Fruit fly (Drosophila melanogaster) whole organism, embryonic: ENCODE data around the gene UQCR-C2.

Experiments
- Abd-B ChIP-seq: fragments of 200-800 bp; sonication (Bioruptor generic); optimal IDR thresholded peaks from 2 replicates; lab custom pipeline; 2018; ENCODE audit warnings: missing biosample characterization, mild to moderate bottlenecking, missing genetic modification characterization, moderate library complexity
- CG10147 ChIP-seq: fragments of 200-800 bp; sonication (Bioruptor generic); optimal IDR thresholded peaks from 2 replicates; lab custom pipeline; 2019; ENCODE audit warnings: missing biosample characterization, mild to moderate bottlenecking, missing genetic modification characterization, moderate library complexity
- CG11398 ChIP-seq: fragments of 200-800 bp; sonication (Bioruptor generic); optimal IDR thresholded peaks from 2 replicates; lab custom pipeline; 2016; ENCODE audit warnings: missing biosample characterization, missing genetic modification characterization
- CG11504 ChIP-seq: fragments of 200-800 bp; sonication (Bioruptor generic); optimal IDR thresholded peaks from 3 replicates; lab custom pipeline; 2019; ENCODE audit warnings: missing biosample characterization, mild to moderate bottlenecking, missing genetic modification characterization, moderate library complexity
- CG12219 ChIP-seq: fragments of 200-800 bp; sonication (Bioruptor generic); optimal IDR thresholded peaks from 3 replicates; lab custom pipeline; 2018; ENCODE audit warnings: missing biosample characterization, mild to moderate bottlenecking, missing genetic modification characterization
- CG1233 ChIP-seq: fragments of 200-800 bp; sonication (Bioruptor generic); optimal IDR thresholded peaks from 4 replicates; lab custom pipeline; 2018; ENCODE audit warnings: missing biosample characterization, mild to moderate bottlenecking, missing genetic modification characterization
- CG12391 ChIP-seq: fragments of 200-800 bp; sonication (Bioruptor generic); optimal IDR thresholded peaks from 3 replicates; lab custom pipeline; 2018; ENCODE audit warnings: missing biosample characterization, mild to moderate bottlenecking, missing genetic modification characterization, moderate library complexity
- CG12769 ChIP-seq: fragments of 200-800 bp; sonication (Bioruptor generic); optimal IDR thresholded peaks from 2 replicates; lab custom pipeline; 2019; ENCODE audit warnings: missing biosample characterization, mild to moderate bottlenecking, missing genetic modification characterization, moderate library complexity
- CG13424 ChIP-seq: fragments of 200-800 bp; sonication (Bioruptor generic); optimal IDR thresholded peaks from 2 replicates; lab custom pipeline; 2019; ENCODE audit warnings: missing biosample characterization, mild to moderate bottlenecking, missing genetic modification characterization, moderate library complexity
- CG18599 ChIP-seq: fragments of 200-800 bp; sonication (Bioruptor generic); optimal IDR thresholded peaks from 3 replicates; lab custom pipeline; 2017; ENCODE audit warnings: missing biosample characterization, missing genetic modification characterization, mild to moderate bottlenecking, moderate library complexity, missing genetic modification reagents
- CG2202 ChIP-seq: fragments of 200-800 bp; sonication (Bioruptor generic); optimal IDR thresholded peaks from 2 replicates; lab custom pipeline; 2018; ENCODE audit warnings: missing biosample characterization, mild to moderate bottlenecking, missing genetic modification characterization
- CG34224 ChIP-seq: fragments of 200-800 bp; sonication (Bioruptor generic); IDR thresholded peaks from 3 replicates; pipeline ENCODE4 v1.3.6; 2022; ENCODE audit warnings: missing biosample characterization, missing genetic modification characterization; ENCODE audit not compliant: partially characterized antibody
- CG42726 ChIP-seq: fragments of 200-800 bp; sonication (Bioruptor generic); IDR thresholded peaks from 2 replicates; pipeline ENCODE4 v1.3.6; 2022; ENCODE audit warnings: missing biosample characterization, missing genetic modification characterization; ENCODE audit not compliant: partially characterized antibody
- CG4820 ChIP-seq: fragments of 200-800 bp; sonication (Bioruptor generic); optimal IDR thresholded peaks from 3 replicates; lab custom pipeline; 2016; ENCODE audit warnings: missing biosample characterization, missing genetic modification characterization
- CG4854 ChIP-seq: fragments of 200-800 bp; sonication (Bioruptor generic); optimal IDR thresholded peaks from 2 replicates; lab custom pipeline; 2016; ENCODE audit warnings: missing biosample characterization, missing genetic modification characterization, inconsistent platforms
- CG6689 ChIP-seq: fragments of 200-800 bp; sonication (Bioruptor generic); IDR thresholded peaks from 2 replicates; pipeline ENCODE4 v1.3.6; 2022; ENCODE audit warnings: missing biosample characterization, missing genetic modification characterization
- CG7839 ChIP-seq: fragments of 200-800 bp; sonication (Bioruptor generic); optimal IDR thresholded peaks from 3 replicates; lab custom pipeline; 2018; ENCODE audit warnings: missing biosample characterization, mild to moderate bottlenecking, missing genetic modification characterization, moderate library complexity
- CG7963 ChIP-seq: fragments of 200-800 bp; sonication (Bioruptor generic); IDR thresholded peaks from 3 replicates; pipeline ENCODE4 v1.3.6; 2022; ENCODE audit warnings: missing biosample characterization, missing genetic modification characterization; ENCODE audit not compliant: partially characterized antibody
- CG8765 ChIP-seq: fragments of 200-800 bp; sonication (Bioruptor generic); IDR thresholded peaks from 2 replicates; pipeline ENCODE4 v1.3.6; 2022; ENCODE audit warnings: missing biosample characterization, missing genetic modification characterization
- CG9727 ChIP-seq: fragments of 200-800 bp; sonication (Bioruptor generic); optimal IDR thresholded peaks from 3 replicates; lab custom pipeline; 2017; ENCODE audit warnings: missing biosample characterization, mild to moderate bottlenecking, missing genetic modification characterization
- CoRest ChIP-seq: fragments of 200-800 bp; sonication (Bioruptor generic); optimal IDR thresholded peaks from 3 replicates; lab custom pipeline; 2018; ENCODE audit warnings: missing biosample characterization, mild to moderate bottlenecking, missing genetic modification characterization, moderate library complexity
- Dad ChIP-seq: fragments of 200-800 bp; sonication (Bioruptor generic); optimal IDR thresholded peaks from 3 replicates; lab custom pipeline; 2016; ENCODE audit warnings: missing biosample characterization, missing genetic modification characterization
- Dll ChIP-seq: fragments of 200-800 bp; sonication (Bioruptor generic); IDR thresholded peaks from 4 replicates; pipeline ENCODE4 v1.3.6; 2022; ENCODE audit warnings: missing biosample characterization, missing genetic modification characterization; ENCODE audit not compliant: partially characterized antibody
- Dp ChIP-seq: fragments of 200-800 bp; sonication (Bioruptor generic); optimal IDR thresholded peaks from 2 replicates; lab custom pipeline; 2018; ENCODE audit warnings: missing biosample characterization, mild to moderate bottlenecking, missing genetic modification characterization, moderate library complexity
- NFAT ChIP-seq: fragments of 200-800 bp; sonication (Bioruptor generic); IDR thresholded peaks from 2 replicates; pipeline ENCODE4 v1.3.6; 2022; ENCODE audit warnings: missing biosample characterization, missing genetic modification characterization
- Rx ChIP-seq: fragments of 200-800 bp; sonication (Bioruptor generic); IDR thresholded peaks from 2 replicates; pipeline ENCODE4 v1.3.6; 2022; ENCODE audit warnings: missing biosample characterization, missing genetic modification characterization
- Tbp ChIP-seq: fragments of >200 bp; optimal IDR thresholded peaks from 2 replicates; lab custom pipeline; 2018; ENCODE audit warnings: missing biosample characterization, missing genetic modification characterization
- Trl ChIP-seq, 3 experiments: fragments of >200 bp in 2 of 3; fragments of 200-800 bp in 1 of 3; sonication (Bioruptor generic) in 1 of 3; optimal IDR thresholded peaks; 2 replicates in 1 of 3; 3 replicates in 2 of 3; lab custom pipeline; 2016 to 2017; ENCODE audit warnings: missing biosample characterization in 1 of 3, missing genetic modification characterization in 1 of 3
- YL-1 ChIP-seq: fragments of 200-800 bp; sonication (Bioruptor generic); optimal IDR thresholded peaks from 3 replicates; lab custom pipeline; 2017; ENCODE audit warnings: missing biosample characterization, mild to moderate bottlenecking, missing genetic modification characterization
- bab2 ChIP-seq: fragments of 200-800 bp; sonication (Bioruptor generic); optimal IDR thresholded peaks from 2 replicates; lab custom pipeline; 2016; ENCODE audit warnings: missing biosample characterization, missing genetic modification characterization
- cad ChIP-seq: fragments of >200 bp; optimal IDR thresholded peaks from 2 replicates; lab custom pipeline; 2017; ENCODE audit warnings: missing biosample characterization, missing genetic modification characterization
- cg ChIP-seq: fragments of 200-800 bp; sonication (Bioruptor generic); optimal IDR thresholded peaks from 3 replicates; lab custom pipeline; 2019; ENCODE audit warnings: missing biosample characterization, mild to moderate bottlenecking, missing genetic modification characterization, moderate library complexity
- chif ChIP-seq, 2 experiments: fragments of 200-800 bp; sonication (Bioruptor generic); optimal IDR thresholded peaks; 3 replicates each; lab custom pipeline; 2016; ENCODE audit warnings: missing biosample characterization in 2 of 2, missing genetic modification characterization in 2 of 2
- chn ChIP-seq: fragments of 200-800 bp; sonication (Bioruptor generic); optimal IDR thresholded peaks from 2 replicates; lab custom pipeline; 2016; ENCODE audit warnings: missing biosample characterization, missing genetic modification characterization
- ci ChIP-seq: fragments of 200-800 bp; sonication (Bioruptor generic); IDR thresholded peaks from 3 replicates; pipeline ENCODE4 v1.3.6; 2022; ENCODE audit warnings: missing biosample characterization, missing genetic modification characterization
- cwo ChIP-seq: fragments of 200-800 bp; sonication (Bioruptor generic); optimal IDR thresholded peaks from 3 replicates; lab custom pipeline; 2017; ENCODE audit warnings: missing biosample characterization, missing genetic modification characterization, mild to moderate bottlenecking, moderate library complexity, missing genetic modification reagents
- fru ChIP-seq: fragments of >200 bp; optimal IDR thresholded peaks from 2 replicates; lab custom pipeline; 2017
- gcm ChIP-seq: fragments of 200-800 bp; sonication (Bioruptor generic); optimal IDR thresholded peaks from 2 replicates; lab custom pipeline; 2019; ENCODE audit warnings: missing biosample characterization, mild to moderate bottlenecking, missing genetic modification characterization, moderate library complexity
- jing ChIP-seq: fragments of 200-800 bp; sonication (Bioruptor generic); optimal IDR thresholded peaks from 2 replicates; lab custom pipeline; 2018; ENCODE audit warnings: missing biosample characterization, mild to moderate bottlenecking, missing genetic modification characterization
- lilli ChIP-seq: fragments of 200-800 bp; sonication (Bioruptor generic); optimal IDR thresholded peaks from 3 replicates; lab custom pipeline; 2016; ENCODE audit warnings: missing biosample characterization, missing genetic modification characterization
- lola ChIP-seq, 3 experiments: fragments of >200 bp in 2 of 3; fragments of 200-800 bp in 1 of 3; sonication (Bioruptor generic) in 1 of 3; optimal IDR thresholded peaks; 2 replicates each; lab custom pipeline; 2017 to 2019; ENCODE audit warnings: missing biosample characterization in 3 of 3, missing genetic modification characterization in 3 of 3, mild to moderate bottlenecking in 1 of 3, moderate library complexity in 1 of 3
- prd ChIP-seq, 3 experiments: fragments of >200 bp in 2 of 3; fragments of 200-800 bp in 1 of 3; sonication (Bioruptor generic) in 1 of 3; optimal IDR thresholded peaks in 2 of 3; IDR thresholded peaks in 1 of 3; 2 replicates in 2 of 3; 3 replicates in 1 of 3; pipeline versions ENCODE4 v1.3.6 to Lab custom; 2017 to 2022; ENCODE audit warnings: missing biosample characterization in 1 of 3, missing genetic modification characterization in 1 of 3
- pum ChIP-seq: fragments of 200-800 bp; sonication (Bioruptor generic); optimal IDR thresholded peaks from 2 replicates; lab custom pipeline; 2016; ENCODE audit warnings: missing biosample characterization, missing genetic modification characterization
- rib ChIP-seq: fragments of 200-800 bp; sonication (Bioruptor generic); IDR thresholded peaks from 2 replicates; pipeline ENCODE4 v1.3.6; 2022; ENCODE audit warnings: missing biosample characterization, missing genetic modification characterization
- schlank ChIP-seq: fragments of 200-800 bp; sonication (Bioruptor generic); optimal IDR thresholded peaks from 2 replicates; lab custom pipeline; 2018; ENCODE audit warnings: missing biosample characterization, mild to moderate bottlenecking, missing genetic modification characterization
- scrt ChIP-seq: fragments of 200-800 bp; sonication (Bioruptor generic); optimal IDR thresholded peaks from 2 replicates; lab custom pipeline; 2018; ENCODE audit warnings: missing biosample characterization, mild to moderate bottlenecking, missing genetic modification characterization, moderate library complexity
- ssp ChIP-seq: fragments of 200-800 bp; sonication (Bioruptor generic); IDR thresholded peaks from 2 replicates; pipeline ENCODE4 v1.3.6; 2022; ENCODE audit warnings: missing biosample characterization, missing genetic modification characterization

Gene UQCR-C2

dm6 chr3L:16587994-16588622 lies 4.2 kb downstream of the UQCR-C2 start (continued):
- TF ChIP-seq jing (GFP tag; lab: Kevin White, UChicago) = no peak
- TF ChIP-seq CG8765 (GFP tag; lab: Robert Waterston, UW) = no peak
- TF ChIP-seq lola (GFP tag; optimal IDR thresholded peaks at IDR 0.05; lab: Kevin White, UChicago) = peak in 1 of 3 experiments; percentile 21
- TF ChIP-seq Rx (GFP tag; lab: Robert Waterston, UW) = no peak
- no peak for TF ChIP-seq CG12219 (GFP tag; lab: Kevin White, UChicago)
- TF ChIP-seq rib = no peak
- TF ChIP-seq CG4854 (GFP tag; lab: Kevin White, UChicago) = peak; percentile 10
- peak; percentile 93 for TF ChIP-seq YL-1
- TF ChIP-seq CoRest (tag; lab: Kevin White, UChicago) = peak; percentile 74
- TF ChIP-seq CG42726 (GFP tag; lab: Robert Waterston, UW) = peak; percentile 87
- no peak for TF ChIP-seq fru (lab: Kevin White, UChicago)
- no peak for TF ChIP-seq CG11504
- TF ChIP-seq CG18599 = peak; percentile 64
- no peak for TF ChIP-seq Tbp (GFP tag; lab: Kevin White, UChicago)
- peak; percentile 13 for TF ChIP-seq CG1233 (GFP tag; lab: Kevin White, UChicago)
- no peak for TF ChIP-seq CG12769 (tag; lab: Kevin White, UChicago)
- peak; percentile 36 for TF ChIP-seq CG10147 (GFP tag; lab: Kevin White, UChicago)
- peak; percentile 79; the same call in 2 of the 3 replicates for TF ChIP-seq CG7963 (GFP tag; lab: Robert Waterston, UW)
- TF ChIP-seq lilli = peak; percentile 71
- TF ChIP-seq Trl (optimal IDR thresholded peaks at IDR 0.05; lab: Kevin White, UChicago) = no peak
- peak; percentile 42 for TF ChIP-seq Trl (GFP tag; optimal IDR thresholded peaks at IDR 0.05; lab: Kevin White, UChicago)
- peak; percentile 89 for TF ChIP-seq cg (GFP tag; lab: Kevin White, UChicago)
- TF ChIP-seq CG9727 = peak; percentile 68
- peak; percentile 75 for TF ChIP-seq NFAT (GFP tag; lab: Robert Waterston, UW)
- TF ChIP-seq chif (GFP tag; optimal IDR thresholded peaks at IDR 0.05; lab: Kevin White, UChicago) = peak; percentile 9 to 36
- TF ChIP-seq gcm = peak; percentile 1
- peak; percentile 47 for TF ChIP-seq Dp (GFP tag; lab: Kevin White, UChicago)
- TF ChIP-seq prd (optimal IDR thresholded peaks at IDR 0.05; lab: Kevin White, UChicago) = no peak
- peak; percentile 52; the same call in 2 of the 3 replicates for TF ChIP-seq prd (GFP tag; IDR thresholded peaks at IDR 0.05; lab: Robert Waterston, UW)
- no peak for TF ChIP-seq cad
- TF ChIP-seq Dll (GFP tag; lab: Robert Waterston, UW) = peak; percentile 98
- peak; percentile 63 for TF ChIP-seq CG7839 (tag; lab: Kevin White, UChicago)
- peak; percentile 77; the same call in 2 of the 3 replicates for TF ChIP-seq ci
- peak; percentile 24 for TF ChIP-seq cwo
- TF ChIP-seq Abd-B (GFP tag; lab: Kevin White, UChicago) = peak; percentile 73
- peak; percentile 73 for TF ChIP-seq chn (GFP tag; lab: Kevin White, UChicago)
- peak; percentile 64 for TF ChIP-seq Dad
- peak; percentile 60 for TF ChIP-seq CG13424
- TF ChIP-seq schlank (tag; lab: Kevin White, UChicago) = no peak
- peak; percentile 54 for TF ChIP-seq CG11398
- TF ChIP-seq ssp (GFP tag; lab: Robert Waterston, UW) = peak; percentile 44; the same call in 1 of the 2 replicates
- TF ChIP-seq bab2 (GFP tag; lab: Kevin White, UChicago) = peak; percentile 52
- peak; percentile 73 for TF ChIP-seq CG12391
- peak; percentile 99 for TF ChIP-seq CG6689 (GFP tag; lab: Robert Waterston, UW)
- peak; percentile 57 for TF ChIP-seq pum (GFP tag; lab: Kevin White, UChicago)
- TF ChIP-seq CG4820 (GFP tag; lab: Kevin White, UChicago) = peak; percentile 26
- peak; percentile 93 for TF ChIP-seq CG34224 (GFP tag; lab: Robert Waterston, UW)
- no peak for TF ChIP-seq scrt (GFP tag; lab: Kevin White, UChicago)
- no peak for TF ChIP-seq CG2202 (tag; lab: Kevin White, UChicago)
